Worm (Caenorhabditis elegans): ENCODE data around the gene tftc-3.

The tftc-3 gene

ce11 chrV:10246443-10246885 is 36.3 kb upstream of the tftc-3 start:
- no peak for TF ChIP-seq skn-1 (tag; optimal IDR thresholded peaks at IDR 0.05)
- TF ChIP-seq dmd-9 (GFP tag; IDR thresholded peaks at IDR 0.05), result no peak
- no peak for TF ChIP-seq lin-38 (GFP tag; IDR thresholded peaks at IDR 0.05)
- TF ChIP-seq daf-8 (GFP tag; IDR thresholded peaks at IDR 0.05), result no peak
- no peak for TF ChIP-seq F44E2.7 (GFP tag; IDR thresholded peaks at IDR 0.05)
- TF ChIP-seq zag-1 (tag; optimal IDR thresholded peaks at IDR 0.05), result no peak
- TF ChIP-seq unc-130 (GFP tag; optimal IDR thresholded peaks at IDR 0.05), result peak; percentile 42
- no peak for TF ChIP-seq pqm-1 (tag; optimal IDR thresholded peaks at IDR 0.05)
- peak; percentile 40 for TF ChIP-seq dve-1 (tag; optimal IDR thresholded peaks at IDR 0.05; ENCODE audit: insufficient read depth)
- no peak for TF ChIP-seq ces-1 (GFP tag; optimal IDR thresholded peaks at IDR 0.05)
- no peak for TF ChIP-seq jun-1 (tag; optimal IDR thresholded peaks at IDR 0.05)
- TF ChIP-seq hlh-30 (tag; optimal IDR thresholded peaks at IDR 0.05; ENCODE audit: insufficient read depth), result peak; percentile 88
- TF ChIP-seq mep-1 (tag; optimal IDR thresholded peaks at IDR 0.05), result peak; percentile 57
- no peak for TF ChIP-seq duxl-1 (tag; optimal IDR thresholded peaks at IDR 0.05; ENCODE audit: poor library complexity)
- TF ChIP-seq dmd-8 (GFP tag; IDR thresholded peaks at IDR 0.05), result no peak
- TF ChIP-seq egl-43 (GFP tag; IDR thresholded peaks at IDR 0.05), result no peak
- TF ChIP-seq unc-62 (GFP tag; optimal IDR thresholded peaks at IDR 0.05 in 1 of 2), result peak in 1 of 2 experiments; percentile 95
- TF ChIP-seq unc-62 (tag; optimal IDR thresholded peaks at IDR 0.05), result no peak
- no peak for TF ChIP-seq lir-3 (tag; optimal IDR thresholded peaks at IDR 0.05)
- no peak for TF ChIP-seq ztf-11 (tag; optimal IDR thresholded peaks at IDR 0.05)
- TF ChIP-seq ceh-62 (tag; optimal IDR thresholded peaks at IDR 0.05), result no peak
- TF ChIP-seq ceh-32 (tag; optimal IDR thresholded peaks at IDR 0.05; ENCODE audit: poor library complexity), result no peak
- TF ChIP-seq nhr-77 (tag; optimal IDR thresholded peaks at IDR 0.05), result no peak
- no peak for TF ChIP-seq lin-29 (GFP tag; IDR thresholded peaks at IDR 0.05)
- TF ChIP-seq nhr-42 (GFP tag; IDR thresholded peaks at IDR 0.05), result no peak
- TF ChIP-seq snpc-4 (tag; optimal IDR thresholded peaks at IDR 0.05), result no peak
- TF ChIP-seq unc-39 (tag; optimal IDR thresholded peaks at IDR 0.05), result no peak
- no peak for TF ChIP-seq tra-1 (GFP tag; IDR thresholded peaks at IDR 0.05)
- peak in 1 of 2 experiments; percentile 19 for TF ChIP-seq hif-1 (tag; optimal IDR thresholded peaks at IDR 0.05)
- no peak for TF ChIP-seq zip-11 (GFP tag; IDR thresholded peaks at IDR 0.05)
- peak; percentile 33; the same call in 1 of the 2 replicates for TF ChIP-seq dmd-6 (GFP tag; IDR thresholded peaks at IDR 0.05)
- TF ChIP-seq daf-16 (GFP tag; optimal IDR thresholded peaks at IDR 0.05), result peak in 1 of 2 experiments; percentile 52
- peak; percentile 82 for TF ChIP-seq daf-16 (tag; optimal IDR thresholded peaks at IDR 0.05)
- no peak for TF ChIP-seq saeg-2 (GFP tag; IDR thresholded peaks at IDR 0.05)
- no peak for TF ChIP-seq ama-1 (optimal IDR thresholded peaks at IDR 0.05)
- no peak for TF ChIP-seq fos-1 (tag; optimal IDR thresholded peaks at IDR 0.05)
- TF ChIP-seq lin-1 (GFP tag; IDR thresholded peaks at IDR 0.05), result no peak
- peak; percentile 22 to 98 for TF ChIP-seq mdl-1 (tag; optimal IDR thresholded peaks at IDR 0.05)
- TF ChIP-seq daf-12 (tag; optimal IDR thresholded peaks at IDR 0.05), result no peak
- no peak for TF ChIP-seq zfp-2 (tag; optimal IDR thresholded peaks at IDR 0.05)
- TF ChIP-seq lsy-2 (tag; optimal IDR thresholded peaks at IDR 0.05), result peak; percentile 28 to 47
- TF ChIP-seq nhr-48 (tag; optimal IDR thresholded peaks at IDR 0.05), result no peak
- TF ChIP-seq dpl-1 (GFP tag; optimal IDR thresholded peaks at IDR 0.05), result peak; percentile 17
- no peak for TF ChIP-seq zfp-3 (GFP tag; conservative IDR thresholded peaks at IDR 0.05)
- TF ChIP-seq nhr-237 (tag; optimal IDR thresholded peaks at IDR 0.05), result no peak
- TF ChIP-seq ZK337.2 (GFP tag; IDR thresholded peaks at IDR 0.05), result 0 out of 2 replicates have a peak, but pooled peaks have one; percentile 23
- TF ChIP-seq Y75B8A.6 (GFP tag; IDR thresholded peaks at IDR 0.05), result no peak
- peak; percentile 87 for TF ChIP-seq fkh-10 (GFP tag; optimal IDR thresholded peaks at IDR 0.05)
- TF ChIP-seq cey-2 (tag; optimal IDR thresholded peaks at IDR 0.05; ENCODE audit: borderline replicate concordance, insufficient read depth), result no peak
- TF ChIP-seq nhr-111 (GFP tag; optimal IDR thresholded peaks at IDR 0.05), result no peak
- TF ChIP-seq aha-1 (tag), result peak; percentile 96
- TF ChIP-seq rbr-2 (tag; optimal IDR thresholded peaks at IDR 0.05), result peak; percentile 53
- TF ChIP-seq ceh-20 (GFP tag; IDR thresholded peaks at IDR 0.05), result no peak
